Worm (Caenorhabditis elegans): Measurements from ENCODE around the gene hyl-1.

Gene hyl-1

ce11 chrIV:8540268-8540667 lies 1.3 kb downstream of the hyl-1 start:
- peak; percentile 33 for TF ChIP-seq elt-2 (tag; optimal IDR thresholded peaks at IDR 0.05)
- TF ChIP-seq snu-23 (GFP tag; optimal IDR thresholded peaks at IDR 0.05), result no peak
- TF ChIP-seq isw-1 (GFP tag; IDR thresholded peaks at IDR 0.05), result no peak
- peak; percentile 35 for TF ChIP-seq lin-14 (GFP tag; optimal IDR thresholded peaks at IDR 0.05)
- peak; percentile 5 for TF ChIP-seq nhr-20 (tag; optimal IDR thresholded peaks at IDR 0.05)

- peak; percentile 92 for TF ChIP-seq elt-2 (tag; optimal IDR thresholded peaks at IDR 0.05)
- peak; percentile 39 for TF ChIP-seq nhr-20 (tag; optimal IDR thresholded peaks at IDR 0.05)
- no peak for TF ChIP-seq fkh-4 (tag; optimal IDR thresholded peaks at IDR 0.05; ENCODE audit: borderline replicate concordance)
- TF ChIP-seq sptf-1 (tag; optimal IDR thresholded peaks at IDR 0.05), result no peak
- no peak for TF ChIP-seq egl-13 (tag; optimal IDR thresholded peaks at IDR 0.05)
- TF ChIP-seq ama-1 (optimal IDR thresholded peaks at IDR 0.05), result no peak
Observed at ce11 chrIV:8542272-8542671, 3.3 kb downstream of the hyl-1 start.

ce11 chrIV:8559132-8559531 lies 20.2 kb downstream of the hyl-1 start, which contains the start of gene npr-22:
Gene npr-22 (plus strand): TSS chrIV:8559432.
- no peak for TF ChIP-seq aly-2 (tag; optimal IDR thresholded peaks at IDR 0.05)
- TF ChIP-seq fkh-4 (tag; optimal IDR thresholded peaks at IDR 0.05; ENCODE audit: borderline replicate concordance), result no peak
- no peak for TF ChIP-seq zag-1 (tag; optimal IDR thresholded peaks at IDR 0.05)
- TF ChIP-seq efl-3 (GFP tag; optimal IDR thresholded peaks at IDR 0.05), result no peak
- no peak for TF ChIP-seq ztf-4 (tag; optimal IDR thresholded peaks at IDR 0.05)
- no peak for TF ChIP-seq alr-1 (tag; optimal IDR thresholded peaks at IDR 0.05; ENCODE audit: borderline replicate concordance)
- TF ChIP-seq nhr-71 (tag; optimal IDR thresholded peaks at IDR 0.05), result no peak
- no peak for TF ChIP-seq pax-3 (tag; optimal IDR thresholded peaks at IDR 0.05)
- no peak for TF ChIP-seq unc-62 (GFP tag; optimal IDR thresholded peaks at IDR 0.05)
- TF ChIP-seq isw-1 (GFP tag; IDR thresholded peaks at IDR 0.05), result no peak
- TF ChIP-seq pag-3 (tag; optimal IDR thresholded peaks at IDR 0.05; ENCODE audit: borderline replicate concordance, insufficient read depth), result no peak
- no peak for TF ChIP-seq fkh-8 (tag; optimal IDR thresholded peaks at IDR 0.05)
- TF ChIP-seq nhr-84 (tag; optimal IDR thresholded peaks at IDR 0.05), result no peak
- no peak for TF ChIP-seq rnt-1 (tag; optimal IDR thresholded peaks at IDR 0.05)
- TF ChIP-seq mdl-1 (tag; optimal IDR thresholded peaks at IDR 0.05), result no peak

DNA sequence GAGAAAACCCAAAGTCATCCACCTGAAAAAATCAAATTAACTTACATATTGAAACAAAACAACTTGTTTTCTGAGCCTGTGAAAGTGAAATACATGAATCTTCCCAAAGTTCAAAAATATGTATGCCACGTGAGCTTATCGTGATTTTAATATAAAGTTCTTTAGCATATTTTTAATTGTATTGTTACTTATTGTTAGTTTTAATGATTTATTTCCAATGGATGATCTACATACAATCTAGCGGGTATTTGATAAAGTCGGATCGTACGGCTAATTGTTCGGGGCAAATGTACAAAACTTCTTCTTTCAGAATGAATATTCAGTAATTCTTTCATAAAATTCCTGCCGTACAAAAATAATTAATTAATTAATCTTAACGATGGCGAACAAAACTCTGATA lies 31.3 kb downstream of the hyl-1 start, which contains the start of gene Y59H11AM.4:
Gene Y59H11AM.4, minus strand, starts transcription at position 101 of the 400 bp plus-strand sequence.
- TF ChIP-seq aha-1 (tag; optimal IDR thresholded peaks at IDR 0.05) (no peak), pax-3 (tag; optimal IDR thresholded peaks at IDR 0.05) (no peak), lin-15B (tag; optimal IDR thresholded peaks at IDR 0.05) (no peak), ama-1 (optimal IDR thresholded peaks at IDR 0.05) (no peak), dsc-1 (tag; optimal IDR thresholded peaks at IDR 0.05) (no peak), efl-3 (GFP tag; optimal IDR thresholded peaks at IDR 0.05) (no peak), Y116A8C.19 (tag; optimal IDR thresholded peaks at IDR 0.05; ENCODE audit: borderline replicate concordance) (no peak), unc-130 (tag; optimal IDR thresholded peaks at IDR 0.05) (no peak), alr-1 (tag; optimal IDR thresholded peaks at IDR 0.05; ENCODE audit: borderline replicate concordance) (no peak)

DNA sequence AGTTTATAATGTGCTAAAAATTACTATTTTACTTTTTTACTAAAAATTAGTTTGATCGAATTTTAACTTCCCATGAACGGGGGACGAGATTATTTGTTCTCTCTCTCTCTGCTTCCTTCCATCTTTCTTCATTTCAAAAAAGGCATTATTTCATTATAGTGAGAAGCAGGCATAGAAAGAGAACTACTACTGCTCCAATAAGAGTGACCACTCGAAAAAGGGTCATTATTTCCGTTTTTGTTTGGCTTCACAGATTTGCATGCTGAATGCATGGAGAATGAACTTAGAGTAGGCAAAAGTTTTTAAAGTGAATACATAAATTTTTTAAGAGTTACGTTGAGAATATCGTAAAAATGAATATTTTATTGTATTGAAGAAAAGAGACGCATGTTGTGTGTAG lies 31.8 kb downstream of the hyl-1 start:
- TF ChIP-seq zag-1 (tag; optimal IDR thresholded peaks at IDR 0.05), result no peak
- no peak for TF ChIP-seq irx-1 (tag; optimal IDR thresholded peaks at IDR 0.05)
- no peak for TF ChIP-seq fkh-4 (tag; optimal IDR thresholded peaks at IDR 0.05; ENCODE audit: borderline replicate concordance)
- no peak for TF ChIP-seq vab-15 (tag; optimal IDR thresholded peaks at IDR 0.05)
- no peak for TF ChIP-seq elt-2 (tag; optimal IDR thresholded peaks at IDR 0.05)
- TF ChIP-seq mef-2 (tag; optimal IDR thresholded peaks at IDR 0.05), result no peak
- TF ChIP-seq ceh-88 (GFP tag; IDR thresholded peaks at IDR 0.05), result no peak

DNA sequence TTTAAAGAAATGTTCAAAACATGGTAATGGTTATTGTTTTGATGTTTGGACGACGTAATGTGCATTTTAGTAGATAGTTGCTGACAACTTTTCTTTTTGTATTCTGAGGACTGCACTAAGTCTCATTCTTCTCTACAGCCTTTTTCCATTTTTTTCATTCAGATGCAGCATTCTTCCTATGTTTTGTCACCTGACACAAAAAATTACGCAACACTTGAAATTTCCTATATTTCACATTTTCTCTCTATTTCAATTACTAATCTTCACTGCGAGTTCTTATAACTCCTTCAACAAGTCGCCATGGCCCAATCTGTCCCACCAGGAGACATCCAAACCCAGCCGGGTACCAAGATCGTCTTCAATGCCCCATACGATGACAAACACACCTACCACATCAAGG lies 32.2 kb downstream of the hyl-1 start, which contains the start of gene Y59H11AM.1:
Gene Y59H11AM.1, plus strand, starts transcription at position 301 of the 400 bp plus-strand sequence.
- TF ChIP-seq nhr-19 (GFP tag; conservative IDR thresholded peaks at IDR 0.05) (no peak), unc-86 (tag; optimal IDR thresholded peaks at IDR 0.05) (no peak), ceh-82 (tag; optimal IDR thresholded peaks at IDR 0.05) (no peak), nhr-47 (tag; optimal IDR thresholded peaks at IDR 0.05) (no peak), grh-1 (GFP tag; IDR thresholded peaks at IDR 0.05) (no peak), sup-37 (GFP tag; optimal IDR thresholded peaks at IDR 0.05) (no peak), sox-4 (tag; optimal IDR thresholded peaks at IDR 0.05) (no peak), egl-27 (tag; optimal IDR thresholded peaks at IDR 0.05) (no peak), nhr-20 (tag; optimal IDR thresholded peaks at IDR 0.05) (no peak), snpc-4 (tag; optimal IDR thresholded peaks at IDR 0.05) (no peak), aly-2 (tag; optimal IDR thresholded peaks at IDR 0.05) (no peak), nhr-84 (tag; optimal IDR thresholded peaks at IDR 0.05) (no peak)
